Worm (Caenorhabditis elegans) whole organism, L3 larva: ENCODE results near the gene act-1.

Experiments used
- R02D3.7 ChIP-seq: fragments of 150-350 bp; optimal IDR thresholded peaks from 2 replicates; lab custom pipeline; 2014; ENCODE audit warnings: missing biosample characterization, missing genetic modification characterization
- ZK546.5 ChIP-seq: sonication (generic microtip); optimal IDR thresholded peaks from 2 replicates; lab custom pipeline; 2017; ENCODE audit warnings: missing biosample characterization, missing genetic modification characterization
- aly-2 ChIP-seq: fragments of 150-350 bp; optimal IDR thresholded peaks from 2 replicates; lab custom pipeline; 2014; ENCODE audit warnings: missing biosample characterization, missing genetic modification characterization
- ama-1 ChIP-seq: fragments of 150-350 bp; optimal IDR thresholded peaks from 2 replicates; lab custom pipeline; 2018
- ceh-16 ChIP-seq: sonication (generic microtip); optimal IDR thresholded peaks from 2 replicates; lab custom pipeline; 2017; ENCODE audit warnings: missing biosample characterization, missing genetic modification characterization
- ceh-28 ChIP-seq: fragments of 150-350 bp; optimal IDR thresholded peaks from 2 replicates; lab custom pipeline; 2014; ENCODE audit warnings: missing biosample characterization, missing genetic modification reagents, missing genetic modification characterization
- ceh-82 ChIP-seq: fragments of 150-350 bp; optimal IDR thresholded peaks from 2 replicates; lab custom pipeline; 2014; ENCODE audit warnings: missing biosample characterization, missing genetic modification characterization
- ceh-9 ChIP-seq: sonication (generic microtip); optimal IDR thresholded peaks from 2 replicates; lab custom pipeline; 2018; ENCODE audit warnings: missing biosample characterization, missing genetic modification characterization
- daf-12 ChIP-seq: fragments of 150-350 bp; optimal IDR thresholded peaks from 2 replicates; lab custom pipeline; 2014; ENCODE audit warnings: missing biosample characterization, missing genetic modification reagents, missing genetic modification characterization
- egl-27 ChIP-seq: sonication (generic microtip); optimal IDR thresholded peaks from 4 replicates; lab custom pipeline; 2017; ENCODE audit warnings: missing biosample characterization, missing genetic modification reagents, missing genetic modification characterization
- egl-5 ChIP-seq: fragments of 150-350 bp; optimal IDR thresholded peaks from 2 replicates; lab custom pipeline; 2017; ENCODE audit warnings: missing biosample characterization, missing genetic modification reagents, missing genetic modification characterization, inconsistent platforms
- elt-1 ChIP-seq: fragments of 150-350 bp; optimal IDR thresholded peaks from 2 replicates; lab custom pipeline; 2014; ENCODE audit warnings: missing biosample characterization, missing genetic modification characterization
- elt-2 ChIP-seq: sonication (generic microtip); optimal IDR thresholded peaks from 2 replicates; lab custom pipeline; 2016; ENCODE audit warnings: missing genetic modification reagents, mild to moderate bottlenecking, missing genetic modification characterization, missing compliant biosample characterization
- elt-3 ChIP-seq, 3 experiments: fragments of 150-350 bp in 1 of 3; sonication (generic microtip) in 2 of 3; optimal IDR thresholded peaks; 2 replicates in 2 of 3; 4 replicates in 1 of 3; lab custom pipeline; 2014 to 2017; ENCODE audit warnings: missing biosample characterization in 3 of 3, missing genetic modification characterization in 3 of 3
- eor-1 ChIP-seq, 2 experiments: fragments of 150-350 bp; optimal IDR thresholded peaks; 2 replicates each; lab custom pipeline; 2014 to 2018; ENCODE audit warnings: missing biosample characterization in 2 of 2, missing genetic modification characterization in 2 of 2
- fkh-10 ChIP-seq: sonication (generic microtip); optimal IDR thresholded peaks from 2 replicates; lab custom pipeline; 2017; ENCODE audit warnings: missing biosample characterization, missing genetic modification reagents, missing genetic modification characterization
- fos-1 ChIP-seq: fragments of 150-350 bp; optimal IDR thresholded peaks from 2 replicates; lab custom pipeline; 2014; ENCODE audit warnings: missing biosample characterization, missing genetic modification characterization
- hmg-11 ChIP-seq: sonication (generic microtip); optimal IDR thresholded peaks from 2 replicates; lab custom pipeline; 2016; ENCODE audit warnings: missing genetic modification characterization, missing compliant biosample characterization
- jun-1 ChIP-seq: fragments of 150-350 bp; optimal IDR thresholded peaks from 2 replicates; lab custom pipeline; 2014; ENCODE audit warnings: missing biosample characterization, missing genetic modification reagents, missing genetic modification characterization
- lin-15B ChIP-seq: fragments of 150-350 bp; optimal IDR thresholded peaks from 2 replicates; lab custom pipeline; 2014; ENCODE audit warnings: missing biosample characterization, missing genetic modification characterization
- lin-39 ChIP-seq: fragments of 150-350 bp; optimal IDR thresholded peaks from 2 replicates; lab custom pipeline; 2018; ENCODE audit warnings: missing biosample characterization, missing genetic modification reagents, missing genetic modification characterization
- lsy-12 ChIP-seq: sonication (generic microtip); optimal IDR thresholded peaks from 2 replicates; lab custom pipeline; 2016; ENCODE audit warnings: mild to moderate bottlenecking, missing genetic modification characterization, missing compliant biosample characterization
- mdl-1 ChIP-seq: fragments of 150-350 bp; optimal IDR thresholded peaks from 2 replicates; lab custom pipeline; 2014; ENCODE audit warnings: missing biosample characterization, missing genetic modification characterization
- mml-1 ChIP-seq: fragments of 150-350 bp; sonication (generic microtip); optimal IDR thresholded peaks from 3 replicates; lab custom pipeline; 2014; ENCODE audit warnings: missing biosample characterization, missing genetic modification characterization
- nfya-1 ChIP-seq: sonication (generic microtip); optimal IDR thresholded peaks from 2 replicates; lab custom pipeline; 2017; ENCODE audit warnings: missing genetic modification characterization, mild to moderate bottlenecking, missing compliant biosample characterization, antibody characterized with exemption, moderate library complexity; ENCODE audit not compliant: insufficient read depth
- nhr-11 ChIP-seq: fragments of 150-350 bp; optimal IDR thresholded peaks from 2 replicates; lab custom pipeline; 2014; ENCODE audit warnings: missing biosample characterization, missing genetic modification characterization
- nhr-12 ChIP-seq: fragments of 150-350 bp; optimal IDR thresholded peaks from 2 replicates; lab custom pipeline; 2014; ENCODE audit warnings: missing biosample characterization, missing genetic modification characterization
- nhr-23 ChIP-seq: fragments of 150-350 bp; optimal IDR thresholded peaks from 2 replicates; lab custom pipeline; 2014; ENCODE audit warnings: missing biosample characterization, missing genetic modification reagents, missing genetic modification characterization
- nhr-237 ChIP-seq: fragments of 150-350 bp; optimal IDR thresholded peaks from 2 replicates; lab custom pipeline; 2014; ENCODE audit warnings: missing biosample characterization, missing genetic modification characterization
- nhr-25 ChIP-seq: sonication (generic microtip); optimal IDR thresholded peaks from 2 replicates; lab custom pipeline; 2017; ENCODE audit warnings: missing biosample characterization, missing genetic modification characterization
- nhr-43 ChIP-seq: sonication (generic microtip); optimal IDR thresholded peaks from 2 replicates; lab custom pipeline; 2016; ENCODE audit warnings: mild to moderate bottlenecking, missing genetic modification characterization, missing compliant biosample characterization; ENCODE audit not compliant: poor library complexity, severe bottlenecking
- nhr-67 ChIP-seq: fragments of 150-350 bp; optimal IDR thresholded peaks from 2 replicates; lab custom pipeline; 2014; ENCODE audit warnings: missing biosample characterization, missing genetic modification characterization
- nhr-76 ChIP-seq: fragments of 150-350 bp; sonication (generic microtip); optimal IDR thresholded peaks from 5 replicates; lab custom pipeline; 2014; ENCODE audit warnings: missing biosample characterization, missing genetic modification characterization
- nhr-77 ChIP-seq: fragments of 150-350 bp; optimal IDR thresholded peaks from 2 replicates; lab custom pipeline; 2014; ENCODE audit warnings: missing biosample characterization, missing genetic modification characterization
- pha-4 ChIP-seq: fragments of 150-350 bp; optimal IDR thresholded peaks from 2 replicates; lab custom pipeline; 2014; ENCODE audit warnings: missing biosample characterization, missing genetic modification reagents, missing genetic modification characterization
- pqm-1 ChIP-seq: fragments of 150-350 bp; optimal IDR thresholded peaks from 2 replicates; lab custom pipeline; 2017; ENCODE audit warnings: missing biosample characterization, missing genetic modification characterization, inconsistent platforms
- snpc-4 ChIP-seq: fragments of 150-350 bp; optimal IDR thresholded peaks from 2 replicates; lab custom pipeline; 2014; ENCODE audit warnings: missing biosample characterization, missing genetic modification characterization
- tbx-2 ChIP-seq: sonication (generic microtip); optimal IDR thresholded peaks from 2 replicates; lab custom pipeline; 2016; ENCODE audit warnings: mild to moderate bottlenecking, missing genetic modification characterization, missing compliant biosample characterization
- unc-62 ChIP-seq: fragments of 150-350 bp; sonication (generic microtip); optimal IDR thresholded peaks from 4 replicates; lab custom pipeline; 2014; ENCODE audit warnings: missing biosample characterization, missing genetic modification reagents, missing genetic modification characterization
- zag-1 ChIP-seq: fragments of 150-350 bp; optimal IDR thresholded peaks from 2 replicates; lab custom pipeline; 2014; ENCODE audit warnings: missing biosample characterization, missing genetic modification characterization
- ztf-11 ChIP-seq: fragments of 150-350 bp; optimal IDR thresholded peaks from 2 replicates; lab custom pipeline; 2014; ENCODE audit warnings: missing biosample characterization, missing genetic modification characterization
- ztf-4 ChIP-seq: fragments of 150-350 bp; optimal IDR thresholded peaks from 2 replicates; lab custom pipeline; 2014; ENCODE audit warnings: missing biosample characterization, missing genetic modification characterization

act-1 gene

ce11 chrV:11075209-11076027, 5.4 kb upstream of the act-1 start:
- peak; percentile 85 for TF ChIP-seq hmg-11
- peak; percentile 68 for TF ChIP-seq nhr-25
- peak; percentile 28 for TF ChIP-seq snpc-4 (tag; lab: Kevin White, UChicago)
- TF ChIP-seq zag-1 (tag; lab: Kevin White, UChicago): no peak
- peak; percentile 78 for TF ChIP-seq nfya-1 (tag; lab: Kevin White, UChicago)
- no peak for TF ChIP-seq fkh-10 (GFP tag; lab: Kevin White, UChicago)
- no peak for TF ChIP-seq egl-27 (tag; lab: Kevin White, UChicago)
- peak; percentile 64 for TF ChIP-seq ama-1
- peak; percentile 23 for TF ChIP-seq mdl-1
- peak; percentile 26 for TF ChIP-seq nhr-23
- peak; percentile 61 for TF ChIP-seq lin-15B (tag; lab: Kevin White, UChicago)

ce11 chrV:11076028-11076402, 4.8 kb upstream of the act-1 start:
- no peak for TF ChIP-seq nhr-25
- no peak for TF ChIP-seq snpc-4 (tag; lab: Kevin White, UChicago)
- peak; percentile 14 for TF ChIP-seq nhr-43
- peak; percentile 34 for TF ChIP-seq tbx-2 (tag; lab: Kevin White, UChicago)
- TF ChIP-seq elt-2 (tag; lab: Kevin White, UChicago): no peak
- no peak for TF ChIP-seq ZK546.5 (tag; lab: Kevin White, UChicago)

- TF ChIP-seq nhr-76 (tag; lab: Kevin White, UChicago) (no peak), nhr-25 (peak; percentile 72), ama-1 (peak; percentile 94), fos-1 (tag; lab: Kevin White, UChicago) (no peak), fkh-10 (GFP tag; lab: Kevin White, UChicago) (no peak), elt-3 (tag; optimal IDR thresholded peaks at IDR 0.05; lab: Kevin White, UChicago) (no peak), elt-2 (tag; lab: Kevin White, UChicago) (peak; percentile 52), jun-1 (tag; lab: Kevin White, UChicago) (peak; percentile 4), tbx-2 (tag; lab: Kevin White, UChicago) (no peak), pha-4 (tag; lab: Kevin White, UChicago) (peak; percentile 32), egl-5 (peak; percentile 8), hmg-11 (no peak)
These were observed 4.4 kb upstream of the act-1 start for ce11 chrV:11076403-11076802.

- TF ChIP-seq eor-1 (tag; optimal IDR thresholded peaks at IDR 0.05; lab: Kevin White, UChicago) (no peak), aly-2 (tag; lab: Kevin White, UChicago) (no peak), lsy-12 (tag; lab: Kevin White, UChicago) (no peak), egl-5 (no peak), jun-1 (tag; lab: Kevin White, UChicago) (peak; percentile 82), R02D3.7 (tag; lab: Kevin White, UChicago) (peak; percentile 9), nhr-23 (peak; percentile 78), ceh-16 (tag; lab: Kevin White, UChicago) (no peak), snpc-4 (tag; lab: Kevin White, UChicago) (peak; percentile 73), mml-1 (tag; lab: Kevin White, UChicago) (no peak), lin-15B (tag; lab: Kevin White, UChicago) (peak; percentile 78), daf-12 (tag; lab: Kevin White, UChicago) (no peak), ceh-28 (peak; percentile 9), nhr-43 (no peak), nhr-67 (tag; lab: Kevin White, UChicago) (no peak), ztf-4 (tag; lab: Kevin White, UChicago) (no peak), nhr-77 (tag; lab: Kevin White, UChicago) (no peak), ceh-9 (tag; lab: Kevin White, UChicago) (no peak), ZK546.5 (tag; lab: Kevin White, UChicago) (no peak), nhr-76 (tag; lab: Kevin White, UChicago) (no peak), nhr-12 (tag; lab: Kevin White, UChicago) (no peak), egl-27 (tag; lab: Kevin White, UChicago) (no peak), tbx-2 (tag; lab: Kevin White, UChicago) (peak; percentile 34), hmg-11 (peak; percentile 36), nfya-1 (tag; lab: Kevin White, UChicago) (peak; percentile 88), ama-1 (peak; percentile 22), nhr-11 (no peak), elt-1 (tag; lab: Kevin White, UChicago) (peak; percentile 20), nhr-25 (peak; percentile 95), lin-39 (peak; percentile 74), mdl-1 (no peak), nhr-237 (no peak), elt-3 (tag; optimal IDR thresholded peaks at IDR 0.05; lab: Kevin White, UChicago) (peak in 1 of 3 experiments; percentile 32), pqm-1 (tag; lab: Kevin White, UChicago) (no peak), ztf-11 (tag; lab: Kevin White, UChicago) (no peak), unc-62 (GFP tag; lab: Kevin White, UChicago) (no peak), ceh-82 (tag; lab: Kevin White, UChicago) (no peak)
These were observed 2.6 kb upstream of the act-1 start, which contains the start of gene act-2 for ce11 chrV:11078104-11078724. act-2 (minus strand) TSS chrV:11078154.
